Fruit fly (Drosophila melanogaster) whole organism, embryonic: Measurements from ENCODE around the gene NdufV3.

Experiments used
- B-H2 ChIP-seq: fragments of 200-800 bp; sonication (Bioruptor generic); optimal IDR thresholded peaks from 2 replicates; lab custom pipeline; 2018; ENCODE audit warnings: missing biosample characterization, mild to moderate bottlenecking, missing genetic modification characterization
- Bteb2 ChIP-seq: fragments of 200-800 bp; sonication (Bioruptor generic); optimal IDR thresholded peaks from 2 replicates; lab custom pipeline; 2016; ENCODE audit warnings: missing biosample characterization, missing genetic modification characterization
- CG10147 ChIP-seq: fragments of 200-800 bp; sonication (Bioruptor generic); optimal IDR thresholded peaks from 2 replicates; lab custom pipeline; 2019; ENCODE audit warnings: missing biosample characterization, mild to moderate bottlenecking, missing genetic modification characterization, moderate library complexity
- CG10431 ChIP-seq: fragments of 200-800 bp; sonication (Bioruptor generic); optimal IDR thresholded peaks from 3 replicates; lab custom pipeline; 2018; ENCODE audit warnings: missing biosample characterization, mild to moderate bottlenecking, missing genetic modification characterization
- CG10543 ChIP-seq: fragments of 200-800 bp; sonication (Bioruptor generic); optimal IDR thresholded peaks from 3 replicates; lab custom pipeline; 2017; ENCODE audit warnings: missing biosample characterization, mild to moderate bottlenecking, missing genetic modification characterization, moderate library complexity
- CG12236 ChIP-seq: fragments of 200-800 bp; sonication (Bioruptor generic); optimal IDR thresholded peaks from 2 replicates; lab custom pipeline; 2016; ENCODE audit warnings: missing biosample characterization, missing genetic modification characterization
- CG12299 ChIP-seq: fragments of 200-800 bp; sonication (Bioruptor generic); optimal IDR thresholded peaks from 2 replicates; lab custom pipeline; 2018; ENCODE audit warnings: missing biosample characterization, mild to moderate bottlenecking, missing genetic modification characterization
- CG12659 ChIP-seq: fragments of 200-800 bp; sonication (Bioruptor generic); optimal IDR thresholded peaks from 3 replicates; lab custom pipeline; 2017; ENCODE audit warnings: mild to moderate bottlenecking, missing biosample characterization, missing genetic modification reagents, missing genetic modification characterization
- CG14441 ChIP-seq: fragments of 200-800 bp; sonication (Bioruptor generic); IDR thresholded peaks from 2 replicates; pipeline ENCODE4 v1.3.6; 2022; ENCODE audit warnings: missing biosample characterization, missing genetic modification characterization
- CG14710 ChIP-seq: fragments of 200-800 bp; sonication (Bioruptor generic); optimal IDR thresholded peaks from 3 replicates; lab custom pipeline; 2019; ENCODE audit warnings: missing biosample characterization, mild to moderate bottlenecking, missing genetic modification characterization, moderate library complexity
- CG15269 ChIP-seq: fragments of 200-800 bp; sonication (Bioruptor generic); optimal IDR thresholded peaks from 2 replicates; lab custom pipeline; 2018; ENCODE audit warnings: missing biosample characterization, mild to moderate bottlenecking, missing genetic modification characterization, moderate library complexity
- CG15514 ChIP-seq: fragments of 200-800 bp; sonication (Bioruptor generic); optimal IDR thresholded peaks from 3 replicates; lab custom pipeline; 2017; ENCODE audit warnings: missing biosample characterization, missing genetic modification characterization, mild to moderate bottlenecking, moderate library complexity, missing genetic modification reagents
- CG15696 ChIP-seq: fragments of 200-800 bp; sonication (Bioruptor generic); optimal IDR thresholded peaks from 2 replicates; lab custom pipeline; 2019; ENCODE audit warnings: missing biosample characterization, mild to moderate bottlenecking, missing genetic modification characterization, moderate library complexity
- CG1603 ChIP-seq: fragments of 200-800 bp; sonication (Bioruptor generic); optimal IDR thresholded peaks from 2 replicates; lab custom pipeline; 2019; ENCODE audit warnings: missing biosample characterization, mild to moderate bottlenecking, missing genetic modification characterization, moderate library complexity
- CG17186 ChIP-seq: fragments of 200-800 bp; sonication (Bioruptor generic); optimal IDR thresholded peaks from 3 replicates; lab custom pipeline; 2017; ENCODE audit warnings: missing biosample characterization, missing genetic modification reagents, missing genetic modification characterization
- CG17359 ChIP-seq: fragments of 200-800 bp; sonication (Bioruptor generic); optimal IDR thresholded peaks from 3 replicates; lab custom pipeline; 2018; ENCODE audit warnings: missing biosample characterization, mild to moderate bottlenecking, missing genetic modification characterization, moderate library complexity
- CG34422 ChIP-seq: fragments of 200-800 bp; sonication (Bioruptor generic); IDR thresholded peaks from 3 replicates; pipeline ENCODE4 v1.3.6; 2022; ENCODE audit warnings: missing biosample characterization, missing genetic modification characterization
- CG3995 ChIP-seq: fragments of 200-800 bp; sonication (Bioruptor generic); optimal IDR thresholded peaks from 3 replicates; lab custom pipeline; 2016; ENCODE audit warnings: missing biosample characterization, missing genetic modification characterization
- CG4404 ChIP-seq: fragments of 200-800 bp; sonication (Bioruptor generic); IDR thresholded peaks from 2 replicates; pipeline ENCODE4 v1.3.6; 2022; ENCODE audit warnings: missing biosample characterization, missing genetic modification characterization
- CG6689 ChIP-seq: fragments of 200-800 bp; sonication (Bioruptor generic); IDR thresholded peaks from 2 replicates; pipeline ENCODE4 v1.3.6; 2022; ENCODE audit warnings: missing biosample characterization, missing genetic modification characterization
- CG8281 ChIP-seq: fragments of 200-800 bp; sonication (Bioruptor generic); optimal IDR thresholded peaks from 2 replicates; lab custom pipeline; 2018; ENCODE audit warnings: missing biosample characterization, mild to moderate bottlenecking, missing genetic modification characterization, moderate library complexity
- CG8478 ChIP-seq: fragments of >200 bp; optimal IDR thresholded peaks from 2 replicates; lab custom pipeline; 2018
- CG8765 ChIP-seq: fragments of 200-800 bp; sonication (Bioruptor generic); IDR thresholded peaks from 2 replicates; pipeline ENCODE4 v1.3.6; 2022; ENCODE audit warnings: missing biosample characterization, missing genetic modification characterization
- CG9215 ChIP-seq: fragments of 200-800 bp; sonication (Bioruptor generic); IDR thresholded peaks from 2 replicates; pipeline ENCODE4 v1.3.6; 2022; ENCODE audit warnings: missing biosample characterization, missing genetic modification characterization
- CkIIα-i1 ChIP-seq: fragments of 200-800 bp; sonication (Bioruptor generic); IDR thresholded peaks from 2 replicates; pipeline ENCODE4 v1.3.6; 2022; ENCODE audit warnings: missing biosample characterization, missing genetic modification characterization
- Deaf1 ChIP-seq: fragments of 200-800 bp; optimal IDR thresholded peaks from 3 replicates; lab custom pipeline; 2019; ENCODE audit warnings: missing biosample characterization, mild to moderate bottlenecking, missing genetic modification characterization, moderate library complexity
- Doc3 ChIP-seq: fragments of 200-800 bp; sonication (Bioruptor generic); IDR thresholded peaks from 3 replicates; pipeline ENCODE4 v1.3.6; 2022; ENCODE audit warnings: missing biosample characterization, missing genetic modification characterization; ENCODE audit not compliant: partially characterized antibody
- Eip74EF ChIP-seq, 2 experiments: fragments of 200-800 bp in 1 of 2; fragments of >200 bp in 1 of 2; sonication (Bioruptor generic) in 1 of 2; optimal IDR thresholded peaks; 2 replicates each; lab custom pipeline; 2017 to 2019; ENCODE audit warnings: missing biosample characterization in 2 of 2, missing genetic modification characterization in 2 of 2, mild to moderate bottlenecking in 1 of 2, moderate library complexity in 1 of 2
- Ets65A ChIP-seq: fragments of 200-800 bp; sonication (Bioruptor generic); peaks from one replicate; lab custom pipeline; 2016; ENCODE audit warnings: missing biosample characterization, missing genetic modification characterization
- HLHmδ ChIP-seq: fragments of 200-800 bp; sonication (Bioruptor generic); optimal IDR thresholded peaks from 2 replicates; lab custom pipeline; 2018; ENCODE audit warnings: missing biosample characterization, mild to moderate bottlenecking, missing genetic modification characterization, moderate library complexity
- HmgD ChIP-seq: fragments of 200-800 bp; sonication (Bioruptor generic); optimal IDR thresholded peaks from 3 replicates; lab custom pipeline; 2016; ENCODE audit warnings: missing biosample characterization, missing genetic modification characterization
- Hr3 ChIP-seq: fragments of 200-800 bp; sonication (Bioruptor generic); optimal IDR thresholded peaks from 3 replicates; lab custom pipeline; 2016; ENCODE audit warnings: missing biosample characterization, missing genetic modification characterization
- Lim3 ChIP-seq: fragments of 200-800 bp; sonication (Bioruptor generic); IDR thresholded peaks from 2 replicates; pipeline ENCODE4 v1.3.6; 2022; ENCODE audit warnings: missing biosample characterization, missing genetic modification characterization
- Stat92E ChIP-seq, 3 experiments: fragments of >200 bp in 2 of 3; fragments of 200-800 bp in 1 of 3; sonication (Bioruptor generic) in 1 of 3; optimal IDR thresholded peaks; 2 replicates each; lab custom pipeline; 2017 to 2019; ENCODE audit warnings: missing biosample characterization in 3 of 3, missing genetic modification characterization in 3 of 3, mild to moderate bottlenecking in 1 of 3, moderate library complexity in 1 of 3
- TFAM ChIP-seq: fragments of 200-800 bp; sonication (Bioruptor generic); optimal IDR thresholded peaks from 2 replicates; lab custom pipeline; 2017; ENCODE audit warnings: missing biosample characterization, missing genetic modification characterization, inconsistent platforms
- ap ChIP-seq: fragments of 200-800 bp; sonication (Bioruptor generic); IDR thresholded peaks from 2 replicates; pipeline ENCODE4 v1.3.6; 2022; ENCODE audit warnings: missing biosample characterization, missing genetic modification characterization
- ash1 ChIP-seq: fragments of 200-800 bp; sonication (Bioruptor generic); optimal IDR thresholded peaks from 2 replicates; lab custom pipeline; 2018; ENCODE audit warnings: missing biosample characterization, mild to moderate bottlenecking, missing genetic modification characterization
- crc ChIP-seq: fragments of 200-800 bp; sonication (Bioruptor generic); optimal IDR thresholded peaks from 2 replicates; lab custom pipeline; 2016; ENCODE audit warnings: missing biosample characterization, missing genetic modification characterization
- disco-r ChIP-seq: fragments of 200-800 bp; sonication (Bioruptor generic); optimal IDR thresholded peaks from 2 replicates; lab custom pipeline; 2016; ENCODE audit warnings: missing biosample characterization, missing genetic modification characterization
- dysf ChIP-seq: fragments of 200-800 bp; sonication (Bioruptor generic); IDR thresholded peaks from 3 replicates; pipeline ENCODE4 v1.3.6; 2022; ENCODE audit warnings: missing biosample characterization, missing genetic modification characterization
- nerfin-1 ChIP-seq: fragments of 200-800 bp; sonication (Bioruptor generic); optimal IDR thresholded peaks from 3 replicates; lab custom pipeline; 2019; ENCODE audit warnings: missing biosample characterization, mild to moderate bottlenecking, missing genetic modification characterization, moderate library complexity
- oc ChIP-seq: fragments of 200-800 bp; sonication (Bioruptor generic); optimal IDR thresholded peaks from 2 replicates; lab custom pipeline; 2018; ENCODE audit warnings: missing biosample characterization, mild to moderate bottlenecking, missing genetic modification characterization, moderate library complexity
- pzg ChIP-seq: fragments of 200-800 bp; sonication (Bioruptor generic); optimal IDR thresholded peaks from 3 replicates; lab custom pipeline; 2018; ENCODE audit warnings: missing biosample characterization, mild to moderate bottlenecking, missing genetic modification characterization, moderate library complexity
- run ChIP-seq: fragments of 200-800 bp; sonication (Bioruptor generic); optimal IDR thresholded peaks from 3 replicates; lab custom pipeline; 2018; ENCODE audit warnings: missing biosample characterization, mild to moderate bottlenecking, missing genetic modification characterization
- sim ChIP-seq: fragments of 200-800 bp; sonication (Bioruptor generic); IDR thresholded peaks from 2 replicates; pipeline ENCODE4 v1.3.6; 2022; ENCODE audit warnings: missing biosample characterization, missing genetic modification characterization
- slbo ChIP-seq: fragments of 200-800 bp; sonication (Bioruptor generic); IDR thresholded peaks from 2 replicates; pipeline ENCODE4 v1.3.6; 2022; ENCODE audit warnings: missing biosample characterization, missing genetic modification characterization
- usp ChIP-seq: fragments of >200 bp; optimal IDR thresholded peaks from 2 replicates; lab custom pipeline; 2017; ENCODE audit warnings: missing biosample characterization, missing genetic modification characterization
- yki ChIP-seq: fragments of >200 bp; optimal IDR thresholded peaks from 3 replicates; lab custom pipeline; 2018
- zen ChIP-seq: fragments of 200-800 bp; sonication (Bioruptor generic); optimal IDR thresholded peaks from 3 replicates; lab custom pipeline; 2018; ENCODE audit warnings: missing biosample characterization, mild to moderate bottlenecking, missing genetic modification characterization, moderate library complexity

Gene NdufV3

DNA sequence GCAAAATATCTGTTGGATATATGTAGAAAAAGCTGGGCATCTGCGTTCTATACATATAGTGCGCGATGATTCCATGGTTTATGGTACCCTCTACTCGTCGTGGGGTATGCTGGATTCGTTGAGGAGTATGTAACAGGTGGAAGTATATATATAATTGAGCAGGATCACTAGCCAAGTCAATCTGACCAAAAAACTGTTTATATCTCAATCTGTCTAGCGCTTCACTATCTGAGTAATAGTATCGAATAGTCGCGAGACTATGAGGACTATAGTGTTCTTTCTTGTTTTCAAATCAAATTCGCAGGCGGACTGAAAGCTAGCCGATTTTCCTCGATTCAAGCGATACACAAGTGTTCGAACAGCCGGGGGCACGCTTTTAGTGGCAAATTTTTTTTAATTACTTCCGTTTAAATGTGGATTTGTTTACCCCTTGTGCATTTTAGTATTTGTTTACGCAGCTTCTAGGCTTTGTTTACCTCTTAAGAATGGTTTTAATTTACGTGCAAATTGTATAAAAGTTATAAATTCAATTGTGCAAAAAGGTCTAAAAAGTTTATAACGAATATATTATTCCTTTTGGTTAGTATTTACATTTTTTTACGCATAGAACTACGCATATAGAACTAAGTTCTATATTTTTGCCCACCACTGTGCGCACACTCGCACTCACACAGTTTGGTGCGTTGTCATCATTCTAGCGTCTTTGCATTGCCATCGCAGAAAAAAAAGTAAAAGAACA is 41.0 kb downstream of the NdufV3 start (continued):
- TF ChIP-seq dysf (GFP tag; lab: Robert Waterston, UW): peak; percentile 90
- no peak for TF ChIP-seq B-H2
- peak; percentile 80 for TF ChIP-seq CG17359
- TF ChIP-seq Deaf1 (tag; lab: Kevin White, UChicago): peak; percentile 47
- peak; percentile 73 for TF ChIP-seq CG10147
- peak; percentile 48; the same call in 1 of the 2 replicates for TF ChIP-seq Lim3
- TF ChIP-seq crc (GFP tag; lab: Kevin White, UChicago): peak; percentile 58
- no peak for TF ChIP-seq usp (GFP tag; lab: Kevin White, UChicago)
- peak; percentile 81 for TF ChIP-seq CG15269
- TF ChIP-seq CkIIα-i1 (GFP tag; lab: Robert Waterston, UW): peak; percentile 51; the same call in 1 of the 2 replicates
- TF ChIP-seq nerfin-1 (tag; lab: Kevin White, UChicago): peak; percentile 46
- peak; percentile 24 for TF ChIP-seq CG15696 (tag; lab: Kevin White, UChicago)
- TF ChIP-seq CG6689 (GFP tag; lab: Robert Waterston, UW): peak; percentile 79
- TF ChIP-seq CG9215 (GFP tag; lab: Robert Waterston, UW): peak; percentile 68
- TF ChIP-seq ash1 (GFP tag; lab: Kevin White, UChicago): peak; percentile 39
- TF ChIP-seq CG12236 (GFP tag; lab: Kevin White, UChicago): peak; percentile 35
- TF ChIP-seq CG14710 (tag; lab: Kevin White, UChicago): peak; percentile 53
- peak; percentile 39 for TF ChIP-seq run (tag; lab: Kevin White, UChicago)
- TF ChIP-seq Eip74EF (GFP tag; optimal IDR thresholded peaks at IDR 0.05; lab: Kevin White, UChicago): peak in 1 of 2 experiments; percentile 25
- no peak for TF ChIP-seq CG8478 (lab: Kevin White, UChicago)
- TF ChIP-seq oc (tag; lab: Kevin White, UChicago): peak; percentile 61
- TF ChIP-seq slbo (GFP tag; lab: Robert Waterston, UW): peak; percentile 93
- no peak for TF ChIP-seq CG10431 (GFP tag; lab: Kevin White, UChicago)
- no peak for TF ChIP-seq Stat92E (GFP tag; optimal IDR thresholded peaks at IDR 0.05; lab: Kevin White, UChicago)
- peak; percentile 46 for TF ChIP-seq CG8281
- peak; percentile 26 for TF ChIP-seq CG10543 (GFP tag; lab: Kevin White, UChicago)
- peak; percentile 64; the same call in 1 of the 2 replicates for TF ChIP-seq CG4404
- no peak for TF ChIP-seq yki (lab: Kevin White, UChicago)
- peak; percentile 67 for TF ChIP-seq CG8765 (GFP tag; lab: Robert Waterston, UW)
- no peak for TF ChIP-seq Doc3 (GFP tag; lab: Robert Waterston, UW)
- TF ChIP-seq CG17186: no peak
- TF ChIP-seq CG12299: no peak
- peak; percentile 4 for TF ChIP-seq pzg (GFP tag; lab: Kevin White, UChicago)
- peak; percentile 92 for TF ChIP-seq CG1603 (tag; lab: Kevin White, UChicago)
- peak; percentile 67 for TF ChIP-seq CG15514
- TF ChIP-seq CG3995 (GFP tag; lab: Kevin White, UChicago): peak; percentile 13
- no peak for TF ChIP-seq HLHmδ (GFP tag; lab: Kevin White, UChicago)
- TF ChIP-seq CG14441 (GFP tag; lab: Robert Waterston, UW): peak; percentile 89
- peak; percentile 76 for TF ChIP-seq CG34422 (GFP tag; lab: Robert Waterston, UW)
- peak; percentile 42 for TF ChIP-seq disco-r (GFP tag; lab: Kevin White, UChicago)
- TF ChIP-seq Hr3 (GFP tag; lab: Kevin White, UChicago): peak; percentile 60
- peak; percentile 81 for TF ChIP-seq CG12659 (GFP tag; lab: Kevin White, UChicago)
- peak; percentile 74 for TF ChIP-seq ap (GFP tag; lab: Robert Waterston, UW)
- TF ChIP-seq HmgD (GFP tag; lab: Kevin White, UChicago): peak; percentile 9
- TF ChIP-seq sim: peak; percentile 51; the same call in 1 of the 2 replicates
- TF ChIP-seq Ets65A: peak; percentile 97
- peak; percentile 62 for TF ChIP-seq Bteb2 (GFP tag; lab: Kevin White, UChicago)
- TF ChIP-seq TFAM (GFP tag; lab: Kevin White, UChicago): no peak
- peak; percentile 56 for TF ChIP-seq zen
